Fruit fly (Drosophila melanogaster) whole organism, embryonic: ENCODE results near the gene ghi.

ENCODE experiments used
- Abd-B ChIP-seq: fragments of 200-800 bp; sonication (Bioruptor generic); optimal IDR thresholded peaks from 2 replicates; lab custom pipeline; 2018; ENCODE audit warnings: missing biosample characterization, mild to moderate bottlenecking, missing genetic modification characterization, moderate library complexity
- Bgb ChIP-seq: fragments of 200-800 bp; sonication (Bioruptor generic); IDR thresholded peaks from 2 replicates; pipeline ENCODE4 v1.3.6; 2022; ENCODE audit warnings: missing biosample characterization, missing genetic modification characterization; ENCODE audit not compliant: partially characterized antibody
- C15 ChIP-seq: fragments of 200-800 bp; sonication (Bioruptor generic); IDR thresholded peaks from 3 replicates; pipeline ENCODE4 v1.3.6; 2022; ENCODE audit warnings: missing biosample characterization, missing genetic modification characterization
- CG10366 ChIP-seq: fragments of 200-800 bp; sonication (Bioruptor generic); IDR thresholded peaks from 2 replicates; pipeline ENCODE4 v1.3.6; 2022; ENCODE audit warnings: missing biosample characterization, missing genetic modification characterization
- CG10543 ChIP-seq: fragments of 200-800 bp; sonication (Bioruptor generic); optimal IDR thresholded peaks from 3 replicates; lab custom pipeline; 2017; ENCODE audit warnings: missing biosample characterization, mild to moderate bottlenecking, missing genetic modification characterization, moderate library complexity
- CG11696 ChIP-seq: fragments of 200-800 bp; sonication (Bioruptor generic); IDR thresholded peaks from 2 replicates; pipeline ENCODE4 v1.3.6; 2022; ENCODE audit warnings: missing biosample characterization, missing genetic modification characterization
- CG12219 ChIP-seq: fragments of 200-800 bp; sonication (Bioruptor generic); optimal IDR thresholded peaks from 3 replicates; lab custom pipeline; 2018; ENCODE audit warnings: missing biosample characterization, mild to moderate bottlenecking, missing genetic modification characterization
- CG13624 ChIP-seq: fragments of 200-800 bp; sonication (Bioruptor generic); optimal IDR thresholded peaks from 2 replicates; lab custom pipeline; 2016; ENCODE audit warnings: missing biosample characterization, missing genetic modification characterization
- CG13894 ChIP-seq: fragments of 200-800 bp; sonication (Bioruptor generic); optimal IDR thresholded peaks from 3 replicates; lab custom pipeline; 2018; ENCODE audit warnings: missing biosample characterization, mild to moderate bottlenecking, missing genetic modification characterization, moderate library complexity
- CG14014 ChIP-seq: fragments of 200-800 bp; sonication (Bioruptor generic); IDR thresholded peaks from 2 replicates; pipeline ENCODE4 v1.3.6; 2022; ENCODE audit warnings: missing biosample characterization, missing genetic modification characterization
- CG14860 ChIP-seq: fragments of 200-800 bp; sonication (Bioruptor generic); IDR thresholded peaks from 3 replicates; pipeline ENCODE4 v1.3.6; 2022; ENCODE audit warnings: missing biosample characterization, missing genetic modification characterization; ENCODE audit not compliant: partially characterized antibody
- CG1603 ChIP-seq: fragments of 200-800 bp; sonication (Bioruptor generic); optimal IDR thresholded peaks from 2 replicates; lab custom pipeline; 2019; ENCODE audit warnings: missing biosample characterization, mild to moderate bottlenecking, missing genetic modification characterization, moderate library complexity
- CG30020 ChIP-seq: fragments of 200-800 bp; optimal IDR thresholded peaks from 2 replicates; lab custom pipeline; 2019; ENCODE audit warnings: missing biosample characterization, mild to moderate bottlenecking, missing genetic modification characterization, moderate library complexity
- CG32532 ChIP-seq: fragments of 200-800 bp; sonication (Bioruptor generic); IDR thresholded peaks from 2 replicates; pipeline ENCODE4 v1.3.6; 2022; ENCODE audit warnings: missing biosample characterization, missing genetic modification characterization
- CG32767 ChIP-seq: fragments of 200-800 bp; sonication (Bioruptor generic); IDR thresholded peaks from 2 replicates; pipeline ENCODE4 v1.3.6; 2022; ENCODE audit warnings: missing biosample characterization, missing genetic modification characterization
- CG4360 ChIP-seq: fragments of 200-800 bp; sonication (Bioruptor generic); IDR thresholded peaks from 2 replicates; pipeline ENCODE4 v1.3.6; 2022; ENCODE audit warnings: missing biosample characterization, missing genetic modification characterization
- CG4820 ChIP-seq: fragments of 200-800 bp; sonication (Bioruptor generic); optimal IDR thresholded peaks from 3 replicates; lab custom pipeline; 2016; ENCODE audit warnings: missing biosample characterization, missing genetic modification characterization
- CG5953 ChIP-seq: fragments of 200-800 bp; sonication (Bioruptor generic); IDR thresholded peaks from 2 replicates; pipeline ENCODE4 v1.3.6; 2022; ENCODE audit warnings: missing biosample characterization, missing genetic modification characterization
- CG6791 ChIP-seq: fragments of 200-800 bp; sonication (Bioruptor generic); IDR thresholded peaks from 3 replicates; pipeline ENCODE4 v1.3.6; 2022; ENCODE audit warnings: missing biosample characterization, missing genetic modification characterization; ENCODE audit not compliant: partially characterized antibody
- CG7357 ChIP-seq: fragments of 200-800 bp; sonication (Bioruptor generic); IDR thresholded peaks from 3 replicates; pipeline ENCODE4 v1.3.6; 2022; ENCODE audit warnings: missing biosample characterization, missing genetic modification characterization
- CG8290 ChIP-seq, 3 experiments: fragments of 200-800 bp; sonication (Bioruptor generic); optimal IDR thresholded peaks; 2 replicates each; lab custom pipeline; 2016 to 2019; ENCODE audit warnings: missing biosample characterization in 3 of 3, missing genetic modification characterization in 3 of 3, mild to moderate bottlenecking in 2 of 3, moderate library complexity in 1 of 3
- CG8478 ChIP-seq: fragments of >200 bp; optimal IDR thresholded peaks from 2 replicates; lab custom pipeline; 2018
- CG8765 ChIP-seq: fragments of 200-800 bp; sonication (Bioruptor generic); IDR thresholded peaks from 2 replicates; pipeline ENCODE4 v1.3.6; 2022; ENCODE audit warnings: missing biosample characterization, missing genetic modification characterization
- CG8924 ChIP-seq: fragments of 200-800 bp; optimal IDR thresholded peaks from 3 replicates; lab custom pipeline; 2019; ENCODE audit warnings: missing biosample characterization, mild to moderate bottlenecking, missing genetic modification characterization, moderate library complexity
- Camta ChIP-seq: fragments of 200-800 bp; sonication (Bioruptor generic); optimal IDR thresholded peaks from 2 replicates; lab custom pipeline; 2016; ENCODE audit warnings: missing biosample characterization, missing genetic modification characterization
- Fer3 ChIP-seq: fragments of 200-800 bp; sonication (Bioruptor generic); optimal IDR thresholded peaks from 2 replicates; lab custom pipeline; 2018; ENCODE audit warnings: missing biosample characterization, mild to moderate bottlenecking, missing genetic modification characterization, moderate library complexity
- HLH4C ChIP-seq: fragments of 200-800 bp; sonication (Bioruptor generic); IDR thresholded peaks from 3 replicates; pipeline ENCODE4 v1.3.6; 2022; ENCODE audit warnings: missing biosample characterization, missing genetic modification characterization; ENCODE audit not compliant: partially characterized antibody
- Hey ChIP-seq: fragments of 200-800 bp; sonication (Bioruptor generic); optimal IDR thresholded peaks from 3 replicates; lab custom pipeline; 2018; ENCODE audit warnings: missing biosample characterization, mild to moderate bottlenecking, missing genetic modification characterization
- Hr39 ChIP-seq: fragments of >200 bp; optimal IDR thresholded peaks from 2 replicates; lab custom pipeline; 2017
- Meics ChIP-seq: fragments of 200-800 bp; sonication (Bioruptor generic); optimal IDR thresholded peaks from 2 replicates; lab custom pipeline; 2017; ENCODE audit warnings: missing biosample characterization, mild to moderate bottlenecking, missing genetic modification characterization
- Nf-YA ChIP-seq: fragments of 200-800 bp; sonication (Bioruptor generic); IDR thresholded peaks from 2 replicates; pipeline ENCODE4 v1.3.6; 2022; ENCODE audit warnings: missing biosample characterization, missing genetic modification characterization
- Opbp ChIP-seq: fragments of 200-800 bp; sonication (Bioruptor generic); IDR thresholded peaks from 3 replicates; pipeline ENCODE4 v1.3.6; 2022; ENCODE audit warnings: missing biosample characterization, missing genetic modification characterization; ENCODE audit not compliant: partially characterized antibody
- Sry-δ ChIP-seq: fragments of 200-800 bp; sonication (Bioruptor generic); optimal IDR thresholded peaks from 2 replicates; lab custom pipeline; 2016; ENCODE audit warnings: missing biosample characterization, missing genetic modification characterization
- abd-A ChIP-seq: fragments of 200-800 bp; sonication (Bioruptor generic); optimal IDR thresholded peaks from 3 replicates; lab custom pipeline; 2019; ENCODE audit warnings: missing biosample characterization, mild to moderate bottlenecking, missing genetic modification characterization, moderate library complexity
- ash1 ChIP-seq: fragments of 200-800 bp; sonication (Bioruptor generic); optimal IDR thresholded peaks from 2 replicates; lab custom pipeline; 2018; ENCODE audit warnings: missing biosample characterization, mild to moderate bottlenecking, missing genetic modification characterization
- bowl ChIP-seq: fragments of 200-800 bp; sonication (Bioruptor generic); IDR thresholded peaks from 2 replicates; pipeline ENCODE4 v1.3.6; 2022; ENCODE audit warnings: missing biosample characterization, missing genetic modification characterization
- chif ChIP-seq, 2 experiments: fragments of 200-800 bp; sonication (Bioruptor generic); optimal IDR thresholded peaks; 3 replicates each; lab custom pipeline; 2016; ENCODE audit warnings: missing biosample characterization in 2 of 2, missing genetic modification characterization in 2 of 2
- esg ChIP-seq: fragments of 200-800 bp; sonication (Bioruptor generic); conservative IDR thresholded peaks from 2 replicates; pipeline ENCODE4 v1.3.6; 2022; ENCODE audit warnings: missing biosample characterization, missing genetic modification characterization
- fd102C ChIP-seq: fragments of 200-800 bp; sonication (Bioruptor generic); optimal IDR thresholded peaks from 2 replicates; lab custom pipeline; 2018; ENCODE audit warnings: missing biosample characterization, mild to moderate bottlenecking, missing genetic modification characterization, moderate library complexity
- ftz-f1 ChIP-seq: fragments of 200-800 bp; sonication (Bioruptor generic); optimal IDR thresholded peaks from 2 replicates; lab custom pipeline; 2016; ENCODE audit warnings: missing biosample characterization, missing genetic modification characterization
- gcm2 ChIP-seq: fragments of 200-800 bp; sonication (Bioruptor generic); optimal IDR thresholded peaks from 2 replicates; lab custom pipeline; 2016; ENCODE audit warnings: missing biosample characterization, missing genetic modification characterization
- kah ChIP-seq: fragments of 200-800 bp; sonication (Bioruptor generic); optimal IDR thresholded peaks from 2 replicates; lab custom pipeline; 2018; ENCODE audit warnings: missing biosample characterization, mild to moderate bottlenecking, missing genetic modification characterization
- lola ChIP-seq, 3 experiments: fragments of >200 bp in 2 of 3; fragments of 200-800 bp in 1 of 3; sonication (Bioruptor generic) in 1 of 3; optimal IDR thresholded peaks; 2 replicates each; lab custom pipeline; 2017 to 2019; ENCODE audit warnings: missing biosample characterization in 3 of 3, missing genetic modification characterization in 3 of 3, mild to moderate bottlenecking in 1 of 3, moderate library complexity in 1 of 3
- org-1 ChIP-seq: fragments of 200-800 bp; sonication (Bioruptor generic); optimal IDR thresholded peaks from 2 replicates; lab custom pipeline; 2017; ENCODE audit warnings: missing biosample characterization, missing genetic modification characterization
- salm ChIP-seq: fragments of 200-800 bp; sonication (Bioruptor generic); optimal IDR thresholded peaks from 2 replicates; lab custom pipeline; 2018; ENCODE audit warnings: missing biosample characterization, mild to moderate bottlenecking, missing genetic modification characterization
- sens-2 ChIP-seq: fragments of 200-800 bp; sonication (Bioruptor generic); IDR thresholded peaks from 2 replicates; pipeline ENCODE4 v1.3.6; 2022; ENCODE audit warnings: missing biosample characterization, missing genetic modification characterization
- shn ChIP-seq: fragments of 200-800 bp; sonication (Bioruptor generic); optimal IDR thresholded peaks from 3 replicates; lab custom pipeline; 2016; ENCODE audit warnings: missing biosample characterization, missing genetic modification characterization
- wdn ChIP-seq: fragments of 200-800 bp; sonication (Bioruptor generic); IDR thresholded peaks from 2 replicates; pipeline ENCODE4 v1.3.6; 2022; ENCODE audit warnings: missing biosample characterization, missing genetic modification characterization
- zen2 ChIP-seq: fragments of 200-800 bp; sonication (Bioruptor generic); IDR thresholded peaks from 3 replicates; pipeline ENCODE4 v1.3.6; 2022; ENCODE audit warnings: missing biosample characterization, missing genetic modification characterization; ENCODE audit not compliant: partially characterized antibody

ghi gene

dm6 chr3L:9461670-9462246 is 10.1 kb downstream of the ghi start (continued):
- TF ChIP-seq CG8290 (GFP tag; optimal IDR thresholded peaks at IDR 0.05; lab: Kevin White, UChicago) (no peak), CG8290 (tag; optimal IDR thresholded peaks at IDR 0.05; lab: Kevin White, UChicago) (peak; percentile 23 to 86), Abd-B (peak; percentile 63), kah (peak; percentile 59), CG12219 (peak; percentile 18), CG30020 (tag; lab: Kevin White, UChicago) (no peak), Meics (no peak), CG10366 (GFP tag; lab: Robert Waterston, UW) (peak; percentile 44; the same call in 1 of the 2 replicates), bowl (GFP tag; lab: Robert Waterston, UW) (no peak), CG5953 (GFP tag; lab: Robert Waterston, UW) (peak; percentile 58; the same call in 1 of the 2 replicates), Nf-YA (GFP tag; lab: Robert Waterston, UW) (peak; percentile 36; the same call in 1 of the 2 replicates), zen2 (GFP tag; lab: Robert Waterston, UW) (no peak), CG8924 (no peak), CG32767 (GFP tag; lab: Robert Waterston, UW) (no peak), sens-2 (GFP tag; lab: Robert Waterston, UW) (peak; percentile 59), Opbp (0 out of 3 replicates have a peak, but pooled peaks have one; percentile 30), Fer3 (tag; lab: Kevin White, UChicago) (peak; percentile 17), CG10543 (GFP tag; lab: Kevin White, UChicago) (no peak), lola (GFP tag; optimal IDR thresholded peaks at IDR 0.05; lab: Kevin White, UChicago) (no peak), gcm2 (GFP tag; lab: Kevin White, UChicago) (no peak), CG4820 (no peak), ash1 (no peak), CG13624 (GFP tag; lab: Kevin White, UChicago) (no peak), fd102C (GFP tag; lab: Kevin White, UChicago) (peak; percentile 71), CG14014 (GFP tag; lab: Robert Waterston, UW) (peak; percentile 46; the same call in 1 of the 2 replicates), esg (GFP tag; lab: Robert Waterston, UW) (0 out of 2 replicates have a peak, but pooled peaks have one; percentile 28), ftz-f1 (GFP tag; lab: Kevin White, UChicago) (peak; percentile 54), CG8478 (lab: Kevin White, UChicago) (no peak), CG13894 (tag; lab: Kevin White, UChicago) (no peak), abd-A (tag; lab: Kevin White, UChicago) (peak; percentile 76), HLH4C (GFP tag; lab: Robert Waterston, UW) (0 out of 3 replicates have a peak, but pooled peaks have one; percentile 18), org-1 (GFP tag; lab: Kevin White, UChicago) (no peak), shn (GFP tag; lab: Kevin White, UChicago) (peak; percentile 52), CG11696 (GFP tag; lab: Robert Waterston, UW) (no peak), CG14860 (no peak), wdn (GFP tag; lab: Robert Waterston, UW) (peak; percentile 54; the same call in 1 of the 2 replicates), CG32532 (GFP tag; lab: Robert Waterston, UW) (peak; percentile 62), Hey (tag; lab: Kevin White, UChicago) (no peak), Bgb (GFP tag; lab: Robert Waterston, UW) (peak; percentile 16; the same call in 1 of the 2 replicates), Sry-δ (GFP tag; lab: Kevin White, UChicago) (no peak), Hr39 (lab: Kevin White, UChicago) (no peak), CG7357 (GFP tag; lab: Robert Waterston, UW) (peak; percentile 10; the same call in 1 of the 3 replicates), CG8765 (GFP tag; lab: Robert Waterston, UW) (0 out of 2 replicates have a peak, but pooled peaks have one; percentile 21), chif (GFP tag; optimal IDR thresholded peaks at IDR 0.05; lab: Kevin White, UChicago) (peak in 1 of 2 experiments; percentile 38), salm (no peak), CG6791 (GFP tag; lab: Robert Waterston, UW) (peak; percentile 46; the same call in 1 of the 3 replicates), C15 (no peak), Camta (GFP tag; lab: Kevin White, UChicago) (no peak), CG1603 (peak; percentile 79), CG4360 (peak; percentile 66)
